Worm (Caenorhabditis elegans) whole organism, mixed stage, embryonic: ENCODE results near the gene kin-19.

Experiments used
- M03D4.4 ChIP-seq: sonication (generic microtip); optimal IDR thresholded peaks from 2 replicates; lab custom pipeline; 2017; ENCODE audit warnings: mild to moderate bottlenecking, missing genetic modification characterization, missing compliant biosample characterization
- ceh-43 ChIP-seq: fragments of 200-800 bp; sonication (Bioruptor generic); optimal IDR thresholded peaks from 2 replicates; lab custom pipeline; 2018; ENCODE audit warnings: mild to moderate bottlenecking, missing genetic modification characterization, moderate library complexity, missing compliant biosample characterization
- cnd-1 ChIP-seq: fragments of 200-800 bp; sonication (Bioruptor generic); optimal IDR thresholded peaks from 2 replicates; lab custom pipeline; 2018; ENCODE audit warnings: mild to moderate bottlenecking, missing genetic modification characterization, missing compliant biosample characterization
- elt-1 ChIP-seq: sonication (generic microtip); optimal IDR thresholded peaks from 2 replicates; lab custom pipeline; 2017; ENCODE audit warnings: missing genetic modification characterization, mild to moderate bottlenecking, missing compliant biosample characterization, antibody characterized with exemption, moderate library complexity, borderline replicate concordance; ENCODE audit not compliant: insufficient read depth
- lsy-2 ChIP-seq: fragments of 150-350 bp; optimal IDR thresholded peaks from 2 replicates; lab custom pipeline; 2014; ENCODE audit warnings: missing biosample characterization, missing genetic modification characterization
- nhr-237 ChIP-seq: fragments of 150-350 bp; optimal IDR thresholded peaks from 2 replicates; lab custom pipeline; 2014; ENCODE audit warnings: missing biosample characterization, missing genetic modification characterization
- nhr-76 ChIP-seq: sonication (generic microtip); optimal IDR thresholded peaks from 2 replicates; lab custom pipeline; 2017; ENCODE audit warnings: missing biosample characterization, missing genetic modification characterization
- snpc-4 ChIP-seq: fragments of 150-350 bp; optimal IDR thresholded peaks from 2 replicates; lab custom pipeline; 2014; ENCODE audit warnings: missing biosample characterization, missing genetic modification characterization
- unc-39 ChIP-seq: fragments of 150-350 bp; optimal IDR thresholded peaks from 2 replicates; lab custom pipeline; 2014; ENCODE audit warnings: missing biosample characterization, missing genetic modification characterization
- unc-62 ChIP-seq: fragments of 150-350 bp; optimal IDR thresholded peaks from 2 replicates; lab custom pipeline; 2014; ENCODE audit warnings: missing biosample characterization, missing genetic modification reagents, missing genetic modification characterization
- ztf-11 ChIP-seq: fragments of 150-350 bp; optimal IDR thresholded peaks from 2 replicates; lab custom pipeline; 2014; ENCODE audit warnings: missing biosample characterization, missing genetic modification characterization

- no peak for TF ChIP-seq nhr-76 (tag; lab: Kevin White, UChicago)
- no peak for TF ChIP-seq nhr-237 (tag; lab: Kevin White, UChicago)
- no peak for TF ChIP-seq cnd-1
- no peak for TF ChIP-seq unc-62 (GFP tag; lab: Kevin White, UChicago)
- no peak for TF ChIP-seq lsy-2 (tag; lab: Kevin White, UChicago)
- TF ChIP-seq M03D4.4 (tag; lab: Kevin White, UChicago) = no peak
- no peak for TF ChIP-seq ceh-43 (GFP tag; lab: Kevin White, UChicago)
- no peak for TF ChIP-seq ztf-11 (tag; lab: Kevin White, UChicago)
- no peak for TF ChIP-seq unc-39 (tag; lab: Kevin White, UChicago)
- no peak for TF ChIP-seq elt-1 (tag; lab: Kevin White, UChicago)
- TF ChIP-seq snpc-4 (tag; lab: Kevin White, UChicago) = no peak
These were observed 14.6 kb upstream of the kin-19 start for ce11 chrIII:4101016-4101415.
